Fruit fly (Drosophila melanogaster): ENCODE results near the gene CG42714.
A peak's percentile ranks its signal among the peaks of the same experiment; 100 is the strongest.

Gene CG42714

dm6 chr3L:6254427-6255105 lies 20.7 kb upstream of the CG42714 start:
- no peak for TF ChIP-seq abd-A (tag; optimal IDR thresholded peaks at IDR 0.05)
- TF ChIP-seq trh (GFP tag; optimal IDR thresholded peaks at IDR 0.05): no peak
- no peak for TF ChIP-seq pita (GFP tag; optimal IDR thresholded peaks at IDR 0.05)
- TF ChIP-seq chm (GFP tag; IDR thresholded peaks at IDR 0.05): no peak
- no peak for TF ChIP-seq Abd-B (GFP tag; optimal IDR thresholded peaks at IDR 0.05)
- peak; percentile 72; the same call in 1 of the 4 replicates for TF ChIP-seq chinmo (GFP tag; IDR thresholded peaks at IDR 0.05; ENCODE audit: partially characterized antibody)
- peak; percentile 37 for TF ChIP-seq CG13894 (tag; optimal IDR thresholded peaks at IDR 0.05)
- TF ChIP-seq dmrt99B (tag; optimal IDR thresholded peaks at IDR 0.05): no peak
- TF ChIP-seq zen (tag; optimal IDR thresholded peaks at IDR 0.05): no peak
- TF ChIP-seq Med (GFP tag): peak; percentile 11
- peak; percentile 17 for TF ChIP-seq CG12769 (tag; optimal IDR thresholded peaks at IDR 0.05)
- no peak for TF ChIP-seq CG17912 (GFP tag; optimal IDR thresholded peaks at IDR 0.05)
- no peak for TF ChIP-seq MTF-1 (GFP tag; optimal IDR thresholded peaks at IDR 0.05; ENCODE audit: borderline replicate concordance)
- no peak for TF ChIP-seq CG17568 (GFP tag; optimal IDR thresholded peaks at IDR 0.05)
- no peak for TF ChIP-seq CG1647 (GFP tag; optimal IDR thresholded peaks at IDR 0.05)
- no peak for TF ChIP-seq Ada2b (GFP tag; IDR thresholded peaks at IDR 0.05)
- no peak for TF ChIP-seq grau (tag; optimal IDR thresholded peaks at IDR 0.05)
- no peak for TF ChIP-seq Myb (GFP tag; optimal IDR thresholded peaks at IDR 0.05)
- TF ChIP-seq sd (tag; optimal IDR thresholded peaks at IDR 0.05): peak; percentile 92
- no peak for TF ChIP-seq ara (GFP tag; IDR thresholded peaks at IDR 0.05)
- TF ChIP-seq org-1 (GFP tag; optimal IDR thresholded peaks at IDR 0.05): no peak
- peak; percentile 18 for TF ChIP-seq CG10274 (GFP tag; optimal IDR thresholded peaks at IDR 0.05)
- no peak for TF ChIP-seq Antp (GFP tag; optimal IDR thresholded peaks at IDR 0.05)

DNA sequence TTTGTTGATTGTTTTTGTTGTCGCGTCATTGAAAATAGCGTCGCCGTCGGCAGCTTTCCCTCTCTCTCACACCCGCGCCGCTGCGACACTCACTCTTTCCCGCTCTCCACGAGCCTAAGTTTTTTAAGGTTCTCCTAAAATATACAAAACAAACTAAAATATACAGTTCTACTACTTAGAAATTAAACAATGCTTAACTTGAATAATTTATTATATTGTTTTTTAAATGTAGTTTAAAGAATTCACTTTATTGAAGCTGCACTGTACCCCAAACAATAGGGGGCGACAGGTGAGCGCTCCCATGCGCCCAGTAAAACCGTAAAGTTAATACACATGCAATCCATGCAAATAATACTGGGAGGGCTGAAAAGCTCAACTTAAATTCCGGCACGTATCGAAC lies 19.9 kb upstream of the CG42714 start:
- TF ChIP-seq HHEX (GFP tag; optimal IDR thresholded peaks at IDR 0.05) (no peak), row (GFP tag; IDR thresholded peaks at IDR 0.05) (0 out of 3 replicates have a peak, but pooled peaks have one; percentile 18), sd (tag; optimal IDR thresholded peaks at IDR 0.05) (peak; percentile 32), grau (tag; optimal IDR thresholded peaks at IDR 0.05) (peak; percentile 55)

DNA sequence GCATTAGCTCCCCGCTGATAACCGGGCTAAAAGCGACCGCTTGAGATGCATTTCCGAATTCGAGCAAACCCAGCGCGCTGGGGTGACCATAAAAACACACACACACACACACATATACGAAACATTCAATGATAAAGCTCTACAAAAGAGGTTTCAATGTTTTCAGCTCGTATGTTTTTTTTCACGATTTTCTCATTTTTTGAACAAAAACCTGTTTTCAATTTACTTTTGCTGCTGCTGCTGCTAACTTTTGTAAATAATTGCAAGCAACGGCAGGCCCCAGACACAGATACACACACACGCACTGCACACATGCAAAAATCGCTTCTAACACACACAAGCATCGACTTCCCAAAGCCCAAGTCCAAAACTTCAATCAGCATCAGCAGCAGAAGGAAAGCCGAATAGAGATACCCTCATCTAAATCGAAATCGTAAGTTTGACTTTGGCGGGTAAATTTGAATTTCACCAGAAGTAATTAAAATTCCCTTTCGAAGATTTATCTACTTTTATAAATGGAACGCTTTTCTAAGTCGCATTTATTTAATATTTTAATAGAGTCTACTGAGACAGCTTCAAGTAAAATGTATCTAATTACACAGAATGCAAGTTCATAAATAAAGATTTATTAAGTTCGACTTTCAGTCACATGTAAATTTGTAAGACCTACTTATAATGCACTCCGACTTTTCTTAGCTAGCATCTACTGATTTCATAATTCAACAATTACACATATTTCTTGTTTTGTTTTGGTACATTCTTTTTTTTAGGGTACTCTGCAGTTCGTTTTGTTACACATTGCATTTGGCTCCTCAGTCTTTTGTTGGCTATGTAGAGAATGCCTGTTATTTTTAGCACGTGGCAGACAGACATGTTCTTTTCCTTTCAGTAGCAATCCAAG lies 15.6 kb upstream of the CG42714 start:
- TF ChIP-seq corto (GFP tag; optimal IDR thresholded peaks at IDR 0.05) (peak; percentile 15), Drgx (GFP tag; IDR thresholded peaks at IDR 0.05) (peak; percentile 63), chinmo (GFP tag; IDR thresholded peaks at IDR 0.05; ENCODE audit: partially characterized antibody) (peak; percentile 76; the same call in 1 of the 4 replicates), cg (GFP tag; optimal IDR thresholded peaks at IDR 0.05) (peak; percentile 53), caup (GFP tag; optimal IDR thresholded peaks at IDR 0.05; ENCODE audit: severe bottlenecking) (no peak), D19A (tag; optimal IDR thresholded peaks at IDR 0.05) (peak; percentile 59), CG31441 (GFP tag; IDR thresholded peaks at IDR 0.05) (no peak), NK7.1 (GFP tag; optimal IDR thresholded peaks at IDR 0.05) (no peak), stwl (tag; optimal IDR thresholded peaks at IDR 0.05) (no peak), CG17612 (GFP tag; IDR thresholded peaks at IDR 0.05) (no peak), CG8359 (GFP tag; optimal IDR thresholded peaks at IDR 0.05; ENCODE audit: borderline replicate concordance) (no peak), Dfd (GFP tag; optimal IDR thresholded peaks at IDR 0.05) (no peak), gem (tag; optimal IDR thresholded peaks at IDR 0.05) (no peak), ken (GFP tag; IDR thresholded peaks at IDR 0.05) (no peak), CG4707 (GFP tag; optimal IDR thresholded peaks at IDR 0.05) (no peak)
